Worm (Caenorhabditis elegans) whole organism, young adult: ENCODE data around the gene ced-9.

Experiments
- B0336.3 ChIP-seq: fragments of 200-800 bp; sonication (Bioruptor generic); IDR thresholded peaks from 2 replicates; pipeline ENCODE4 v1.3.6; 2022; ENCODE audit warnings: missing genetic modification characterization, missing compliant biosample characterization
- D2030.7 ChIP-seq: fragments of 200-800 bp; sonication (Bioruptor generic); IDR thresholded peaks from 2 replicates; pipeline ENCODE4 v1.3.6; 2022; ENCODE audit warnings: missing genetic modification reagents, missing genetic modification characterization, missing compliant biosample characterization
- F10E7.11 ChIP-seq: sonication (generic microtip); optimal IDR thresholded peaks from 2 replicates; lab custom pipeline; 2017; ENCODE audit warnings: mild to moderate bottlenecking, missing genetic modification characterization, moderate library complexity, missing compliant biosample characterization
- F33H1.4 ChIP-seq: fragments of 200-800 bp; sonication (Bioruptor generic); IDR thresholded peaks from 2 replicates; pipeline ENCODE4 v1.3.6; 2022; ENCODE audit warnings: missing genetic modification reagents, missing genetic modification characterization, missing compliant biosample characterization
- F37B4.10 ChIP-seq: fragments of 200-800 bp; sonication (Bioruptor generic); IDR thresholded peaks from 2 replicates; pipeline ENCODE4 v1.3.6; 2022; ENCODE audit warnings: missing genetic modification characterization, missing compliant biosample characterization
- F55B11.4 ChIP-seq: sonication (generic microtip); optimal IDR thresholded peaks from 2 replicates; lab custom pipeline; 2016; ENCODE audit warnings: missing compliant biosample characterization, missing genetic modification characterization, borderline replicate concordance; ENCODE audit not compliant: insufficient read depth
- F57A8.1 ChIP-seq: fragments of 200-800 bp; sonication (Bioruptor generic); optimal IDR thresholded peaks from 2 replicates; lab custom pipeline; 2018; ENCODE audit warnings: mild to moderate bottlenecking, missing genetic modification characterization, moderate library complexity, missing compliant biosample characterization
- K11D2.4 ChIP-seq: fragments of 200-800 bp; sonication (Bioruptor generic); IDR thresholded peaks from 2 replicates; pipeline ENCODE4 v1.3.6; 2022; ENCODE audit warnings: missing genetic modification reagents, missing genetic modification characterization, missing compliant biosample characterization
- Y53F4B.3 ChIP-seq: fragments of 200-800 bp; sonication (Bioruptor generic); IDR thresholded peaks from 2 replicates; pipeline ENCODE4 v1.3.6; 2022; ENCODE audit warnings: missing genetic modification reagents, missing genetic modification characterization, missing compliant biosample characterization
- Y53G8AR.9 ChIP-seq: fragments of 200-800 bp; sonication (Bioruptor generic); conservative IDR thresholded peaks from 2 replicates; pipeline ENCODE4 v1.3.6; 2022; ENCODE audit warnings: missing genetic modification reagents, missing genetic modification characterization, missing compliant biosample characterization
- ama-1 ChIP-seq, 3 experiments: fragments of 150-350 bp in 1 of 3; sonication (generic microtip) in 2 of 3; optimal IDR thresholded peaks; 2 replicates each; lab custom pipeline; 2014 to 2018; ENCODE audit warnings: missing biosample characterization in 2 of 3, missing genetic modification characterization in 2 of 3, missing genetic modification reagents in 2 of 3
- attf-3 ChIP-seq: fragments of 200-800 bp; sonication (Bioruptor generic); conservative IDR thresholded peaks from 2 replicates; pipeline ENCODE4 v1.3.6; 2022; ENCODE audit warnings: missing genetic modification reagents, missing genetic modification characterization, missing compliant biosample characterization
- attf-5 ChIP-seq: fragments of 200-800 bp; sonication (Bioruptor generic); optimal IDR thresholded peaks from 2 replicates; lab custom pipeline; 2018; ENCODE audit warnings: mild to moderate bottlenecking, missing genetic modification characterization, missing compliant biosample characterization
- cebp-1 ChIP-seq, 2 experiments: fragments of 200-800 bp in 1 of 2; sonication (Bioruptor generic) in 1 of 2; sonication (generic microtip) in 1 of 2; IDR thresholded peaks in 1 of 2; optimal IDR thresholded peaks in 1 of 2; 2 replicates each; pipeline versions ENCODE4 v1.3.6 to Lab custom; 2017 to 2022; ENCODE audit warnings: missing compliant biosample characterization in 2 of 2, missing genetic modification characterization in 2 of 2, mild to moderate bottlenecking in 1 of 2, missing genetic modification reagents in 1 of 2, moderate library complexity in 1 of 2
- ceh-40 ChIP-seq: fragments of 200-800 bp; sonication (Bioruptor generic); IDR thresholded peaks from 2 replicates; pipeline ENCODE4 v1.3.6; 2022; ENCODE audit warnings: missing genetic modification characterization, missing compliant biosample characterization
- efl-1 ChIP-seq: fragments of 150-350 bp; optimal IDR thresholded peaks from 2 replicates; lab custom pipeline; 2014; ENCODE audit warnings: missing biosample characterization, missing genetic modification reagents, missing genetic modification characterization
- egl-44 ChIP-seq: fragments of 200-800 bp; sonication (Bioruptor generic); IDR thresholded peaks from 2 replicates; pipeline ENCODE4 v1.3.6; 2022; ENCODE audit warnings: missing genetic modification reagents, missing genetic modification characterization, missing compliant biosample characterization
- him-1 ChIP-seq: sonication (generic microtip); optimal IDR thresholded peaks from 2 replicates; lab custom pipeline; 2016; ENCODE audit warnings: missing genotype, missing genetic modification reagents, missing genetic modification characterization, missing compliant biosample characterization
- hsf-1 ChIP-seq: fragments of 200-800 bp; sonication (Bioruptor generic); IDR thresholded peaks from 2 replicates; pipeline ENCODE4 v1.3.6; 2022; ENCODE audit warnings: missing genetic modification reagents, missing genetic modification characterization, missing compliant biosample characterization
- lin-35 ChIP-seq, 3 experiments: fragments of 150-350 bp in 2 of 3; sonication (generic microtip) in 1 of 3; optimal IDR thresholded peaks; 2 replicates each; lab custom pipeline; 2014 to 2018; ENCODE audit warnings: missing biosample characterization in 3 of 3, missing genetic modification characterization in 3 of 3, missing genetic modification reagents in 3 of 3
- lin-54 ChIP-seq: fragments of 200-800 bp; sonication (Bioruptor generic); optimal IDR thresholded peaks from 2 replicates; lab custom pipeline; 2018; ENCODE audit warnings: mild to moderate bottlenecking, missing genetic modification characterization, missing compliant biosample characterization
- lir-1 ChIP-seq: fragments of 200-800 bp; sonication (Bioruptor generic); conservative IDR thresholded peaks from 2 replicates; pipeline ENCODE4 v1.3.6; 2022; ENCODE audit warnings: missing genetic modification reagents, missing genetic modification characterization, missing compliant biosample characterization
- lsl-1 ChIP-seq: fragments of 200-800 bp; sonication (Bioruptor generic); optimal IDR thresholded peaks from 2 replicates; lab custom pipeline; 2018; ENCODE audit warnings: mild to moderate bottlenecking, missing genetic modification characterization, moderate library complexity, missing compliant biosample characterization
- madf-6 ChIP-seq: fragments of 200-800 bp; sonication (Bioruptor generic); IDR thresholded peaks from 2 replicates; pipeline ENCODE4 v1.3.6; 2022; ENCODE audit warnings: missing genetic modification reagents, missing genetic modification characterization, missing compliant biosample characterization
- madf-8 ChIP-seq: fragments of 200-800 bp; sonication (Bioruptor generic); conservative IDR thresholded peaks from 2 replicates; pipeline ENCODE4 v1.3.6; 2022; ENCODE audit warnings: missing genetic modification reagents, missing genetic modification characterization, missing compliant biosample characterization
- mxl-1 ChIP-seq: sonication (generic microtip); optimal IDR thresholded peaks from 2 replicates; lab custom pipeline; 2016; ENCODE audit warnings: missing genetic modification characterization, missing compliant biosample characterization
- nfya-1 ChIP-seq: sonication (generic microtip); optimal IDR thresholded peaks from 2 replicates; lab custom pipeline; 2017; ENCODE audit warnings: antibody characterized with exemption, missing compliant biosample characterization, missing genetic modification characterization, borderline replicate concordance; ENCODE audit not compliant: insufficient read depth
- nfyb-1 ChIP-seq: fragments of 200-800 bp; sonication (Bioruptor generic); IDR thresholded peaks from 2 replicates; pipeline ENCODE4 v1.3.6; 2022; ENCODE audit warnings: missing genetic modification reagents, missing genetic modification characterization, missing compliant biosample characterization
- nhr-179 ChIP-seq: sonication (generic microtip); optimal IDR thresholded peaks from 2 replicates; lab custom pipeline; 2016; ENCODE audit warnings: mild to moderate bottlenecking, missing genetic modification characterization, missing compliant biosample characterization
- repo-1 ChIP-seq: sonication (generic microtip); optimal IDR thresholded peaks from 2 replicates; lab custom pipeline; 2017; ENCODE audit warnings: mild to moderate bottlenecking, missing genetic modification characterization, missing compliant biosample characterization
- sdz-38 ChIP-seq: sonication (generic microtip); optimal IDR thresholded peaks from 2 replicates; lab custom pipeline; 2016; ENCODE audit warnings: missing genotype, missing genetic modification characterization, missing compliant biosample characterization
- tbx-9 ChIP-seq: sonication (generic microtip); optimal IDR thresholded peaks from 2 replicates; lab custom pipeline; 2016; ENCODE audit warnings: borderline replicate concordance, missing genetic modification characterization, inconsistent platforms, missing compliant biosample characterization
- tlf-1 ChIP-seq: fragments of 200-800 bp; sonication (Bioruptor generic); optimal IDR thresholded peaks from 2 replicates; lab custom pipeline; 2018; ENCODE audit warnings: mild to moderate bottlenecking, missing genetic modification characterization, missing compliant biosample characterization
- unc-62 ChIP-seq: fragments of 150-350 bp; optimal IDR thresholded peaks from 2 replicates; lab custom pipeline; 2014; ENCODE audit warnings: missing biosample characterization, missing genetic modification reagents, missing genetic modification characterization
- zim-3 ChIP-seq: sonication (generic microtip); optimal IDR thresholded peaks from 2 replicates; lab custom pipeline; 2017; ENCODE audit warnings: mild to moderate bottlenecking, missing genetic modification characterization, moderate library complexity, missing compliant biosample characterization

The ced-9 gene

DNA sequence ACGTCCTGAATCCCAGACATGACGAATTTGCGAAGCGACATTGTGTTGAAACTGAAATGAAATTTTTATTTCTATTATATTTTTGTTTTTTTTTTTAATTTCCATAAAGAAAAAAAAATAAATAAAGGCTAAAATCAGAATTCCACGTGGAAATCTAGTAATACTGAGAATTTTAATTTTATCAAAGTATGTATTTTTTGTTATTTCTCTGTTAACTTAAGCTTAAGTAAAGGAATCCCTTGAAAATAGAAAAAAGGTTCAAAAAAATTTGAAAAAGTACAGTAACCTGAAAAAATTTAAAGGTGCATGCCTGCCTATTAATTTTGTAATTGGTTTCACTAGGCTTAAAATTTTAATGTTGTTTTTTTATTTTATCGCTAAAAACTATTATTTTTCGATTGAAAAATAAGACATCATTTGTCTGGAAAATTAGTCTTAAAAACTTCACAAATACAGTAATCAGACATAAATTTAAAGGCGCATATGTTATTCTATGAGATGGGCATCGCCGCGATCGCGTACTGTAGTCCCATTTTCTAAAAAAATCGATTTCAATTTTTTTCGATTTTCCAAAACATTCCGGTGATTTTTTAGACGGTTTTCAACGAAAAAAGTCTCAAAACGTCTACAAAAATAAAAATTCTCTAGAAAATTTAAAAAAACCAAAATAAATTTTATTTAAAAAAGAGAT is 4.5 kb upstream of the ced-9 start, which contains the start of gene nex-2 (continued):
- TF ChIP-seq F10E7.11 = no peak
- peak; percentile 89 for TF ChIP-seq madf-6 (GFP tag; lab: Robert Waterston, UW)
- no peak for TF ChIP-seq lin-54 (GFP tag; lab: Kevin White, UChicago)
- no peak for TF ChIP-seq ama-1 (optimal IDR thresholded peaks at IDR 0.05; lab: Kevin White, UChicago)
- TF ChIP-seq ama-1 (GFP tag; optimal IDR thresholded peaks at IDR 0.05; lab: Kevin White, UChicago) = no peak
- no peak for TF ChIP-seq ceh-40
- peak; percentile 67 for TF ChIP-seq F33H1.4 (GFP tag; lab: Robert Waterston, UW)
- no peak for TF ChIP-seq Y53G8AR.9 (GFP tag; lab: Robert Waterston, UW)
- peak; percentile 90 for TF ChIP-seq lsl-1
- no peak for TF ChIP-seq efl-1 (GFP tag; lab: Kevin White, UChicago)
- TF ChIP-seq D2030.7 = 0 out of 2 replicates have a peak, but pooled peaks have one; percentile 36
- no peak for TF ChIP-seq him-1 (tag; lab: Kevin White, UChicago)
- no peak for TF ChIP-seq unc-62 (GFP tag; lab: Kevin White, UChicago)
- peak; percentile 83 for TF ChIP-seq madf-8
- TF ChIP-seq repo-1 = no peak
- no peak for TF ChIP-seq K11D2.4 (GFP tag; lab: Robert Waterston, UW)
- TF ChIP-seq nhr-179 (tag; lab: Kevin White, UChicago) = no peak
- TF ChIP-seq F55B11.4 (tag; lab: Kevin White, UChicago) = no peak
- TF ChIP-seq, all 124 proteins: peak for 7

DNA sequence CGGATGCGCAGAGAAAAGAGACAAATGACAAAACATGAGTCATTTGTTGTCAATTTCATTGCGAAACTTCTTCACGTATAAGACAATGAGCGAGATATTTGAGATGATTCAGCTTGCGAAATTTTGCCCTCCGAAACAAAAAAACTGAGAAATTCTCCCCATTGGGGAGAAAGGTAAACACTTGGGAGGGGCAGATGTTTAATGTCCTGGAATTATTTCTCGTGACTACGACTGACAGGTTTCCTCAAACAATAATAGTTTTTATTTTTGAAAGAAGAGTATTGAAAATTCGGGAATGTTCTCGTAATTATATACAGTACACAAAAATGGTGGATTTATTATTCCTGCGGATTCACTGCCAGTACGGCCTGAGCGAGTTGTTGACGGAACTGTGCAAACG is 3.7 kb upstream of the ced-9 start:
- TF ChIP-seq B0336.3 (GFP tag; lab: Robert Waterston, UW) (0 out of 2 replicates have a peak, but pooled peaks have one; percentile 29), nfyb-1 (0 out of 2 replicates have a peak, but pooled peaks have one; percentile 37), cebp-1 (GFP tag; IDR thresholded peaks at IDR 0.05; lab: Robert Waterston, UW) (peak; percentile 64; the same call in 1 of the 2 replicates), cebp-1 (tag; optimal IDR thresholded peaks at IDR 0.05; lab: Kevin White, UChicago) (peak; percentile 94), hsf-1 (GFP tag; lab: Robert Waterston, UW) (peak; percentile 70; the same call in 1 of the 2 replicates), mxl-1 (tag; lab: Kevin White, UChicago) (no peak), zim-3 (tag; lab: Kevin White, UChicago) (no peak), attf-5 (GFP tag; lab: Kevin White, UChicago) (peak; percentile 6), tbx-9 (tag; lab: Kevin White, UChicago) (peak; percentile 56), lir-1 (GFP tag; lab: Robert Waterston, UW) (no peak), sdz-38 (no peak), D2030.7 (no peak), lin-35 (GFP tag; optimal IDR thresholded peaks at IDR 0.05; lab: Kevin White, UChicago) (peak in 1 of 3 experiments; percentile 11), attf-3 (GFP tag; lab: Robert Waterston, UW) (no peak)

DNA sequence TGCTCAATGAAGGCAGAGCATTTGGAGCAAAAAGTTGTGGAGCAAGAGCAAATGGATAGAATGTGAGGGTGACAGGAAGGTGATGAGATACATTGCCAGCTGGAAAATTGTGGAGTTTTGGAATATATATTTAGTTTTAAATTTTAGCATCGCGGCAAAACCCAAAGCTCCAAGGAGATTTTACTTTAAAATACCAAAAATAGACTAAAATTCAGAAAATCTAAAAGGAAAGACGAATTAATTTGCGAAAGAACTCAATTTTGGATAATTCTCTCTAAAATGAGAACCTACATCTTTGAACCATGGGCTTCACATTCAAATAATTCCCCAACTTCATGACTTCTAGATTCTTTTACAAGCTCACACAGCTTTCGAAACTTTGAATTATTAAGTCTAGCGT is 2.4 kb upstream of the ced-9 start, which contains the start of gene T07C4.12:
T07C4.12 (minus strand) TSS at position 101 of the 400 bp plus-strand sequence.
- TF ChIP-seq madf-8 (no peak), egl-44 (GFP tag; lab: Robert Waterston, UW) (no peak), ama-1 (optimal IDR thresholded peaks at IDR 0.05; lab: Kevin White, UChicago) (no peak), ama-1 (GFP tag; optimal IDR thresholded peaks at IDR 0.05; lab: Kevin White, UChicago) (no peak), Y53F4B.3 (no peak), F57A8.1 (GFP tag; lab: Kevin White, UChicago) (no peak), nfya-1 (tag; lab: Kevin White, UChicago) (no peak), F37B4.10 (GFP tag; lab: Robert Waterston, UW) (no peak), tlf-1 (no peak)
